Worm (Caenorhabditis elegans) whole organism, L4 larva: ENCODE results near the gene F18A12.2.

Source experiments
- D1046.2 ChIP-seq: fragments of 200-800 bp; sonication (Bioruptor generic); IDR thresholded peaks from 2 replicates; pipeline ENCODE4 v1.3.6; 2022; ENCODE audit warnings: missing genetic modification characterization, missing compliant biosample characterization
- F10B5.3 ChIP-seq: sonication (generic microtip); optimal IDR thresholded peaks from 2 replicates; lab custom pipeline; 2016; ENCODE audit warnings: mild to moderate bottlenecking, missing genetic modification characterization, missing compliant biosample characterization
- F49E8.2 ChIP-seq: sonication (generic microtip); optimal IDR thresholded peaks from 2 replicates; lab custom pipeline; 2016; ENCODE audit warnings: missing compliant biosample characterization, mild to moderate bottlenecking, missing genetic modification characterization, borderline replicate concordance
- T26A8.4 ChIP-seq: fragments of 200-800 bp; sonication (Bioruptor generic); IDR thresholded peaks from 2 replicates; pipeline ENCODE4 v1.3.6; 2022; ENCODE audit warnings: missing genetic modification characterization, missing compliant biosample characterization
- Y5F2A.4 ChIP-seq: fragments of 200-800 bp; sonication (Bioruptor generic); optimal IDR thresholded peaks from 2 replicates; lab custom pipeline; 2018; ENCODE audit warnings: mild to moderate bottlenecking, missing genetic modification characterization, missing compliant biosample characterization
- aha-1 ChIP-seq: fragments of 150-350 bp; peaks from one replicate; lab custom pipeline; 2014; ENCODE audit warnings: missing biosample characterization, missing genetic modification characterization
- arid-1 ChIP-seq: fragments of 200-800 bp; sonication (Bioruptor generic); conservative IDR thresholded peaks from 2 replicates; pipeline ENCODE4 v1.3.6; 2022; ENCODE audit warnings: missing genetic modification reagents, missing genetic modification characterization, missing compliant biosample characterization
- ceh-20 ChIP-seq: fragments of 200-800 bp; sonication (Bioruptor generic); IDR thresholded peaks from 2 replicates; pipeline ENCODE4 v1.3.6; 2022; ENCODE audit warnings: missing genetic modification reagents, missing genetic modification characterization, missing compliant biosample characterization
- ceh-44 ChIP-seq: fragments of 200-800 bp; sonication (Bioruptor generic); IDR thresholded peaks from 2 replicates; pipeline ENCODE4 v1.3.6; 2022; ENCODE audit warnings: missing genetic modification reagents, missing genetic modification characterization, missing compliant biosample characterization
- ceh-82 ChIP-seq: sonication (generic microtip); optimal IDR thresholded peaks from 2 replicates; lab custom pipeline; 2017; ENCODE audit warnings: missing biosample characterization, missing genetic modification characterization
- ces-1 ChIP-seq: fragments of 150-350 bp; sonication (generic microtip); optimal IDR thresholded peaks from 4 replicates; lab custom pipeline; 2014; ENCODE audit warnings: missing biosample characterization, missing genetic modification reagents, missing genetic modification characterization
- ctbp-1 ChIP-seq: fragments of 200-800 bp; sonication (Bioruptor generic); IDR thresholded peaks from 2 replicates; pipeline ENCODE4 v1.3.6; 2022; ENCODE audit warnings: missing genetic modification reagents, missing genetic modification characterization, missing compliant biosample characterization
- daf-12 ChIP-seq: fragments of 150-350 bp; optimal IDR thresholded peaks from 2 replicates; lab custom pipeline; 2014; ENCODE audit warnings: missing biosample characterization, missing genetic modification reagents, missing genetic modification characterization
- dmd-6 ChIP-seq: fragments of 200-800 bp; sonication (Bioruptor generic); IDR thresholded peaks from 2 replicates; pipeline ENCODE4 v1.3.6; 2022; ENCODE audit warnings: missing genetic modification reagents, missing genetic modification characterization, missing compliant biosample characterization
- dve-1 ChIP-seq: sonication (generic microtip); optimal IDR thresholded peaks from 2 replicates; lab custom pipeline; 2017; ENCODE audit warnings: antibody characterized with exemption, mild to moderate bottlenecking, missing genetic modification characterization, missing compliant biosample characterization; ENCODE audit not compliant: insufficient read depth
- fkh-10 ChIP-seq: fragments of 150-350 bp; optimal IDR thresholded peaks from 2 replicates; lab custom pipeline; 2014; ENCODE audit warnings: missing biosample characterization, missing genetic modification reagents, missing genetic modification characterization
- fos-1 ChIP-seq: fragments of 150-350 bp; optimal IDR thresholded peaks from 2 replicates; lab custom pipeline; 2014; ENCODE audit warnings: missing biosample characterization, missing genetic modification characterization
- gei-8 ChIP-seq: fragments of 200-800 bp; sonication (Bioruptor generic); optimal IDR thresholded peaks from 2 replicates; lab custom pipeline; 2018; ENCODE audit warnings: mild to moderate bottlenecking, missing genetic modification characterization, missing compliant biosample characterization
- hlh-11 ChIP-seq: fragments of 200-800 bp; sonication (Bioruptor generic); optimal IDR thresholded peaks from 2 replicates; lab custom pipeline; 2018; ENCODE audit warnings: mild to moderate bottlenecking, missing genetic modification characterization, missing compliant biosample characterization
- hlh-30 ChIP-seq: sonication (generic microtip); optimal IDR thresholded peaks from 2 replicates; lab custom pipeline; 2017; ENCODE audit warnings: antibody characterized with exemption, mild to moderate bottlenecking, missing genetic modification characterization, missing compliant biosample characterization; ENCODE audit not compliant: insufficient read depth
- hmg-1.1 ChIP-seq: fragments of 200-800 bp; sonication (Bioruptor generic); IDR thresholded peaks from 2 replicates; pipeline ENCODE4 v1.3.6; 2022; ENCODE audit warnings: missing genetic modification reagents, missing genetic modification characterization, missing compliant biosample characterization
- lin-1 ChIP-seq: fragments of 200-800 bp; sonication (Bioruptor generic); IDR thresholded peaks from 2 replicates; pipeline ENCODE4 v1.3.6; 2022; ENCODE audit warnings: missing genetic modification reagents, missing genetic modification characterization, missing compliant biosample characterization
- lin-29 ChIP-seq: fragments of 200-800 bp; sonication (Bioruptor generic); IDR thresholded peaks from 2 replicates; pipeline ENCODE4 v1.3.6; 2022; ENCODE audit warnings: missing genetic modification reagents, missing genetic modification characterization, missing compliant biosample characterization
- lin-38 ChIP-seq: fragments of 200-800 bp; sonication (Bioruptor generic); IDR thresholded peaks from 2 replicates; pipeline ENCODE4 v1.3.6; 2022; ENCODE audit warnings: missing genetic modification reagents, missing genetic modification characterization, missing compliant biosample characterization
- lsy-2 ChIP-seq, 2 experiments: fragments of 150-350 bp in 1 of 2; sonication (generic microtip) in 1 of 2; optimal IDR thresholded peaks; 2 replicates each; lab custom pipeline; 2014 to 2017; ENCODE audit warnings: missing biosample characterization in 2 of 2, missing genetic modification characterization in 2 of 2
- madf-5 ChIP-seq, 2 experiments: fragments of 200-800 bp; sonication (Bioruptor generic); IDR thresholded peaks; 2 replicates each; pipeline ENCODE4 v1.3.6; 2022; ENCODE audit warnings: missing compliant biosample characterization in 2 of 2, missing genetic modification characterization in 2 of 2
- mxl-2 ChIP-seq: fragments of 200-800 bp; sonication (Bioruptor generic); conservative IDR thresholded peaks from 2 replicates; pipeline ENCODE4 v1.3.6; 2022; ENCODE audit warnings: missing genetic modification reagents, missing genetic modification characterization, missing compliant biosample characterization
- nhr-25 ChIP-seq: sonication (generic microtip); optimal IDR thresholded peaks from 2 replicates; lab custom pipeline; 2017; ENCODE audit warnings: missing genetic modification characterization, mild to moderate bottlenecking, missing compliant biosample characterization, antibody characterized with exemption, moderate library complexity, borderline replicate concordance; ENCODE audit not compliant: insufficient read depth
- nhr-28 ChIP-seq: fragments of 150-350 bp; optimal IDR thresholded peaks from 2 replicates; lab custom pipeline; 2014; ENCODE audit warnings: missing biosample characterization, missing genetic modification characterization
- nhr-42 ChIP-seq: fragments of 200-800 bp; sonication (Bioruptor generic); IDR thresholded peaks from 2 replicates; pipeline ENCODE4 v1.3.6; 2022; ENCODE audit warnings: missing genetic modification characterization, missing compliant biosample characterization
- pha-4 ChIP-seq, 2 experiments: fragments of 150-350 bp in 1 of 2; fragments of 200-800 bp in 1 of 2; sonication (Bioruptor generic) in 1 of 2; IDR thresholded peaks in 1 of 2; optimal IDR thresholded peaks in 1 of 2; 2 replicates each; pipeline versions ENCODE4 v1.3.6 to Lab custom; 2014 to 2022; ENCODE audit warnings: missing genetic modification characterization in 2 of 2, missing genetic modification reagents in 2 of 2, missing biosample characterization in 1 of 2, missing compliant biosample characterization in 1 of 2
- rbr-2 ChIP-seq: sonication (generic microtip); optimal IDR thresholded peaks from 2 replicates; lab custom pipeline; 2016; ENCODE audit warnings: missing genotype, missing genetic modification characterization, missing compliant biosample characterization
- sdz-12 ChIP-seq: fragments of 200-800 bp; sonication (Bioruptor generic); optimal IDR thresholded peaks from 2 replicates; lab custom pipeline; 2018; ENCODE audit warnings: mild to moderate bottlenecking, missing genetic modification characterization, missing compliant biosample characterization
- set-16 ChIP-seq: fragments of 200-800 bp; sonication (Bioruptor generic); IDR thresholded peaks from 2 replicates; pipeline ENCODE4 v1.3.6; 2022; ENCODE audit warnings: missing genetic modification reagents, missing genetic modification characterization, missing compliant biosample characterization
- snpc-1.2 ChIP-seq: fragments of 200-800 bp; sonication (Bioruptor generic); IDR thresholded peaks from 2 replicates; pipeline ENCODE4 v1.3.6; 2022; ENCODE audit warnings: missing genetic modification reagents, missing genetic modification characterization, missing compliant biosample characterization
- spr-1 ChIP-seq: sonication (generic microtip); optimal IDR thresholded peaks from 2 replicates; lab custom pipeline; 2016; ENCODE audit warnings: mild to moderate bottlenecking, missing genetic modification characterization, missing compliant biosample characterization
- tag-97 ChIP-seq: fragments of 200-800 bp; sonication (Bioruptor generic); IDR thresholded peaks from 2 replicates; pipeline ENCODE4 v1.3.6; 2022; ENCODE audit warnings: missing genetic modification characterization, missing compliant biosample characterization
- unc-39 ChIP-seq: sonication (generic microtip); optimal IDR thresholded peaks from 2 replicates; lab custom pipeline; 2017; ENCODE audit warnings: missing biosample characterization, missing genetic modification characterization
- unc-62 ChIP-seq, 3 experiments: fragments of 150-350 bp in 1 of 3; sonication (generic microtip); optimal IDR thresholded peaks in 2 of 3; peaks in 1 of 3; 1 replicate in 1 of 3; 2 replicates in 2 of 3; lab custom pipeline; 2014 to 2017; ENCODE audit warnings: missing biosample characterization in 3 of 3, missing genetic modification characterization in 3 of 3, missing genetic modification reagents in 3 of 3, missing genotype in 1 of 3
- zag-1 ChIP-seq: fragments of 150-350 bp; optimal IDR thresholded peaks from 2 replicates; lab custom pipeline; 2014; ENCODE audit warnings: missing biosample characterization, missing genetic modification characterization
- zfp-3 ChIP-seq: fragments of 200-800 bp; sonication (Bioruptor generic); conservative IDR thresholded peaks from 2 replicates; pipeline ENCODE4 v1.3.6; 2022; ENCODE audit warnings: missing genetic modification reagents, missing genetic modification characterization, missing compliant biosample characterization
- zip-11 ChIP-seq: fragments of 200-800 bp; sonication (Bioruptor generic); IDR thresholded peaks from 2 replicates; pipeline ENCODE4 v1.3.6; 2022; ENCODE audit warnings: missing genetic modification characterization, missing compliant biosample characterization
- ztf-7 ChIP-seq: fragments of 150-350 bp; optimal IDR thresholded peaks from 2 replicates; lab custom pipeline; 2014; ENCODE audit warnings: missing biosample characterization, missing genetic modification characterization

F18A12.2 gene

ce11 chrII:3436412-3436811 is 21.8 kb downstream of the F18A12.2 start, which contains the start of gene skpo-2:
Gene skpo-2, minus strand, starts transcription at chrII:3436512.
- TF ChIP-seq fkh-10 (GFP tag; lab: Kevin White, UChicago) (no peak), spr-1 (tag; lab: Kevin White, UChicago) (no peak), nhr-25 (tag; lab: Kevin White, UChicago) (no peak), aha-1 (tag; lab: Kevin White, UChicago) (no peak), madf-5 (GFP tag; IDR thresholded peaks at IDR 0.05; lab: Robert Waterston, UW) (no peak), F49E8.2 (no peak), gei-8 (no peak), hmg-1.1 (no peak), F10B5.3 (no peak), ceh-44 (GFP tag; lab: Robert Waterston, UW) (no peak), lin-1 (GFP tag; lab: Robert Waterston, UW) (no peak), nhr-28 (no peak), unc-39 (no peak), zip-11 (GFP tag; lab: Robert Waterston, UW) (no peak), fos-1 (no peak), hlh-30 (tag; lab: Kevin White, UChicago) (no peak)

ce11 chrII:3437393-3437792 is 22.7 kb downstream of the F18A12.2 start:
- TF ChIP-seq set-16 (GFP tag; lab: Robert Waterston, UW): peak; percentile 77
- TF ChIP-seq arid-1: no peak

ce11 chrII:3438280-3438679 is 23.6 kb downstream of the F18A12.2 start:
- TF ChIP-seq lin-38 (GFP tag; lab: Robert Waterston, UW) (no peak), hlh-11 (tag; lab: Kevin White, UChicago) (peak; percentile 2), D1046.2 (GFP tag; lab: Robert Waterston, UW) (no peak)

- TF ChIP-seq mxl-2 (GFP tag; lab: Robert Waterston, UW) (no peak), tag-97 (GFP tag; lab: Robert Waterston, UW) (no peak), ceh-20 (peak; percentile 59; the same call in 1 of the 2 replicates), ctbp-1 (GFP tag; lab: Robert Waterston, UW) (peak; percentile 67), snpc-1.2 (GFP tag; lab: Robert Waterston, UW) (peak; percentile 80; the same call in 1 of the 2 replicates), T26A8.4 (GFP tag; lab: Robert Waterston, UW) (peak; percentile 74), daf-12 (no peak), ceh-82 (tag; lab: Kevin White, UChicago) (no peak), ceh-44 (GFP tag; lab: Robert Waterston, UW) (peak; percentile 54; the same call in 1 of the 2 replicates), rbr-2 (tag; lab: Kevin White, UChicago) (peak; percentile 48), ztf-7 (tag; lab: Kevin White, UChicago) (no peak), Y5F2A.4 (GFP tag; lab: Kevin White, UChicago) (peak; percentile 59), lin-38 (GFP tag; lab: Robert Waterston, UW) (peak; percentile 81), lin-29 (GFP tag; lab: Robert Waterston, UW) (no peak), madf-5 (GFP tag; IDR thresholded peaks at IDR 0.05; lab: Robert Waterston, UW) (peak; percentile 58 to 81; a peak in 2 of 4 replicates), hlh-30 (tag; lab: Kevin White, UChicago) (peak; percentile 30), nhr-28 (peak; percentile 68), set-16 (GFP tag; lab: Robert Waterston, UW) (peak; percentile 95), dve-1 (tag; lab: Kevin White, UChicago) (peak; percentile 55), nhr-42 (no peak), zag-1 (tag; lab: Kevin White, UChicago) (no peak), unc-62 (GFP tag; optimal IDR thresholded peaks at IDR 0.05 in 1 of 2; lab: Kevin White, UChicago) (no peak), unc-62 (tag; optimal IDR thresholded peaks at IDR 0.05; lab: Kevin White, UChicago) (no peak), lsy-2 (tag; optimal IDR thresholded peaks at IDR 0.05; lab: Kevin White, UChicago) (peak in 1 of 2 experiments; percentile 63), sdz-12 (peak; percentile 40), F49E8.2 (peak; percentile 8), pha-4 (GFP tag; IDR thresholded peaks at IDR 0.05; lab: Robert Waterston, UW) (peak; percentile 85), pha-4 (tag; optimal IDR thresholded peaks at IDR 0.05; lab: Kevin White, UChicago) (no peak), fos-1 (no peak), zfp-3 (peak; percentile 73; the same call in 1 of the 2 replicates), dmd-6 (GFP tag; lab: Robert Waterston, UW) (peak; percentile 81), ces-1 (no peak)
These were observed 24.6 kb downstream of the F18A12.2 start for ce11 chrII:3439244-3439698.
